Worm (Caenorhabditis elegans): ENCODE results near the gene K08B12.1.

The K08B12.1 gene

DNA sequence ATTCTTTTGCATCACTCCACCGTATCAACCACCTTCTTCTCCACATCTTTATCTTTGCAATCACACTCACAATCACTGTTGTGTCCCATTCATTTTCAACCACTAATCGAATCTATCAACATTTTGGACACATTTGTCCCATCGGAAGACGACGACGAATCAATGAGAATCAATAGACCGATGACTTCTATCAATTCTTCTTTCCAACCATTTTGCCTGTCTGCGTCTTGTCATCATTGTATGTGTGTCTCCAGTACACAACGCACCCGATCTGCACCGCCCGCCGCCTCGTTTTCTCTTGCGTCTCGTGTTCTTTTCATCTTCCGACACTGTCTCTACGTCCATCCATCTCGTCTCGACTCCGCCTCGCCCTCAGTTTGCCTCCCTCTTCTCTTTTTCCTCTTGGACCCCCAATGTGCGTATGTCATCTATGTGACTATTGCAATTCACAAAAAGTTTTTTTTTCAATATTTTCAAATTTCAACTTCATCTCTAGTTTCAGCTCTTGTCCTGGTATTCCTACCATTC lies 12.6 kb upstream of the K08B12.1 start, which contains the start of gene dmd-7 (continued):
- peak; percentile 87 for TF ChIP-seq lin-40 (tag; optimal IDR thresholded peaks at IDR 0.05)
- TF ChIP-seq efl-1 (GFP tag; optimal IDR thresholded peaks at IDR 0.05): no peak
- peak; percentile 34 for TF ChIP-seq lin-54 (GFP tag; optimal IDR thresholded peaks at IDR 0.05)
- no peak for TF ChIP-seq attf-3 (GFP tag; conservative IDR thresholded peaks at IDR 0.05)
- no peak for TF ChIP-seq ZK185.1 (tag; optimal IDR thresholded peaks at IDR 0.05; ENCODE audit: poor library complexity, severe bottlenecking)
- no peak for TF ChIP-seq ztf-25 (GFP tag; IDR thresholded peaks at IDR 0.05)
- 0 out of 2 replicates have a peak, but pooled peaks have one; percentile 37 for TF ChIP-seq lag-1 (GFP tag; IDR thresholded peaks at IDR 0.05)
- TF ChIP-seq T26A5.8 (tag; optimal IDR thresholded peaks at IDR 0.05): no peak
- no peak for TF ChIP-seq lsl-1 (GFP tag; optimal IDR thresholded peaks at IDR 0.05)
- no peak for TF ChIP-seq mxl-1 (tag; optimal IDR thresholded peaks at IDR 0.05)
- TF ChIP-seq aptf-3 (GFP tag; IDR thresholded peaks at IDR 0.05): no peak
- no peak for TF ChIP-seq repo-1 (tag; optimal IDR thresholded peaks at IDR 0.05)
- no peak for TF ChIP-seq ztf-6 (GFP tag; IDR thresholded peaks at IDR 0.05)
- no peak for TF ChIP-seq nhr-27 (tag; optimal IDR thresholded peaks at IDR 0.05)
- peak; percentile 85 for TF ChIP-seq chd-7 (tag; optimal IDR thresholded peaks at IDR 0.05)
- no peak for TF ChIP-seq ceh-40 (GFP tag; IDR thresholded peaks at IDR 0.05)
- no peak for TF ChIP-seq F37B4.10 (GFP tag; IDR thresholded peaks at IDR 0.05)
- TF ChIP-seq egl-44 (GFP tag; IDR thresholded peaks at IDR 0.05): no peak
- no peak for TF ChIP-seq akir-1 (GFP tag; optimal IDR thresholded peaks at IDR 0.05)
- TF ChIP-seq gei-17 (GFP tag; optimal IDR thresholded peaks at IDR 0.05): peak; percentile 62
- no peak for TF ChIP-seq mel-28 (tag; optimal IDR thresholded peaks at IDR 0.05; ENCODE audit: borderline replicate concordance)
- no peak for TF ChIP-seq tbx-9 (tag; optimal IDR thresholded peaks at IDR 0.05; ENCODE audit: borderline replicate concordance)
- TF ChIP-seq ztf-22 (GFP tag; optimal IDR thresholded peaks at IDR 0.05): no peak
- TF ChIP-seq him-1 (tag; optimal IDR thresholded peaks at IDR 0.05): no peak
- TF ChIP-seq Y79H2A.3 (GFP tag; conservative IDR thresholded peaks at IDR 0.05): no peak
- TF ChIP-seq lsy-27 (tag; optimal IDR thresholded peaks at IDR 0.05; ENCODE audit: borderline replicate concordance, insufficient read depth): no peak
- no peak for TF ChIP-seq let-526 (GFP tag; IDR thresholded peaks at IDR 0.05)
- peak; percentile 71 for TF ChIP-seq unc-62 (GFP tag; optimal IDR thresholded peaks at IDR 0.05)
- TF ChIP-seq fkh-3 (tag; optimal IDR thresholded peaks at IDR 0.05): no peak
- TF ChIP-seq sptf-2 (GFP tag; optimal IDR thresholded peaks at IDR 0.05): no peak
- no peak for TF ChIP-seq egl-18 (GFP tag; IDR thresholded peaks at IDR 0.05)
- 0 out of 2 replicates have a peak, but pooled peaks have one; percentile 36 for TF ChIP-seq rcor-1 (GFP tag; IDR thresholded peaks at IDR 0.05)
- TF ChIP-seq attf-6 (GFP tag; IDR thresholded peaks at IDR 0.05): no peak
- TF ChIP-seq nhr-80 (tag; optimal IDR thresholded peaks at IDR 0.05): peak; percentile 80

ce11 chrV:6247397-6247796 lies 11.8 kb upstream of the K08B12.1 start:
- TF ChIP-seq rcor-1 (GFP tag; IDR thresholded peaks at IDR 0.05) (0 out of 2 replicates have a peak, but pooled peaks have one; percentile 11), B0035.1 (tag; optimal IDR thresholded peaks at IDR 0.05) (no peak), ztf-22 (GFP tag; optimal IDR thresholded peaks at IDR 0.05) (peak; percentile 55), lin-40 (tag; optimal IDR thresholded peaks at IDR 0.05) (peak; percentile 60), C06A6.2 (GFP tag; conservative IDR thresholded peaks at IDR 0.05) (0 out of 2 replicates have a peak, but pooled peaks have one; percentile 41), ztf-26 (tag; optimal IDR thresholded peaks at IDR 0.05) (peak; percentile 48), athp-1 (tag; optimal IDR thresholded peaks at IDR 0.05) (no peak), let-607 (tag; optimal IDR thresholded peaks at IDR 0.05) (peak in 1 of 2 experiments; percentile 36), nhr-80 (tag; optimal IDR thresholded peaks at IDR 0.05) (peak; percentile 60), hmg-1.2 (GFP tag; IDR thresholded peaks at IDR 0.05) (peak; percentile 35; the same call in 1 of the 2 replicates), madf-10 (tag; optimal IDR thresholded peaks at IDR 0.05) (no peak), F57A8.1 (GFP tag; optimal IDR thresholded peaks at IDR 0.05) (no peak), K11D2.4 (GFP tag; IDR thresholded peaks at IDR 0.05) (0 out of 2 replicates have a peak, but pooled peaks have one; percentile 44), somi-1 (GFP tag; optimal IDR thresholded peaks at IDR 0.05) (peak; percentile 81), mcd-1 (GFP tag; IDR thresholded peaks at IDR 0.05) (no peak), cebp-1 (GFP tag; IDR thresholded peaks at IDR 0.05) (no peak), cebp-1 (tag; optimal IDR thresholded peaks at IDR 0.05) (peak; percentile 5), die-1 (tag; optimal IDR thresholded peaks at IDR 0.05) (peak; percentile 12), F22D6.2 (tag; optimal IDR thresholded peaks at IDR 0.05) (peak; percentile 22)
